Worm (Caenorhabditis elegans) whole organism, late embryonic: ENCODE results near the gene F59G1.8.

ENCODE experiments used
- C08G9.2 ChIP-seq: sonication (generic microtip); optimal IDR thresholded peaks from 2 replicates; lab custom pipeline; 2016; ENCODE audit warnings: mild to moderate bottlenecking, missing genetic modification characterization, moderate library complexity, missing compliant biosample characterization
- K02D7.2 ChIP-seq: sonication (generic microtip); optimal IDR thresholded peaks from 2 replicates; lab custom pipeline; 2017; ENCODE audit warnings: mild to moderate bottlenecking, missing genetic modification characterization, missing compliant biosample characterization
- Y22D7AL.16 ChIP-seq: sonication (generic microtip); optimal IDR thresholded peaks from 2 replicates; lab custom pipeline; 2016; ENCODE audit warnings: missing genetic modification characterization, missing compliant biosample characterization
- ahr-1 ChIP-seq: sonication (generic microtip); optimal IDR thresholded peaks from 2 replicates; lab custom pipeline; 2016; ENCODE audit warnings: missing genetic modification characterization, missing compliant biosample characterization
- ceh-18 ChIP-seq: sonication (generic microtip); optimal IDR thresholded peaks from 2 replicates; lab custom pipeline; 2016; ENCODE audit warnings: missing genetic modification characterization, missing compliant biosample characterization
- ceh-19 ChIP-seq: fragments of 200-800 bp; sonication (Bioruptor generic); optimal IDR thresholded peaks from 2 replicates; lab custom pipeline; 2018; ENCODE audit warnings: mild to moderate bottlenecking, missing genetic modification characterization, missing compliant biosample characterization
- ceh-2 ChIP-seq: sonication (generic microtip); optimal IDR thresholded peaks from 2 replicates; lab custom pipeline; 2016; ENCODE audit warnings: missing genotype, missing genetic modification characterization, missing compliant biosample characterization
- ceh-22 ChIP-seq: sonication (generic microtip); optimal IDR thresholded peaks from 2 replicates; lab custom pipeline; 2017; ENCODE audit warnings: missing biosample characterization, missing genetic modification characterization
- ceh-30 ChIP-seq: fragments of 150-350 bp; optimal IDR thresholded peaks from 2 replicates; lab custom pipeline; 2014; ENCODE audit warnings: missing biosample characterization, missing genetic modification characterization
- ceh-31 ChIP-seq: sonication (generic microtip); optimal IDR thresholded peaks from 2 replicates; lab custom pipeline; 2016; ENCODE audit warnings: missing genetic modification characterization, missing compliant biosample characterization
- ceh-34 ChIP-seq: sonication (generic microtip); optimal IDR thresholded peaks from 2 replicates; lab custom pipeline; 2016; ENCODE audit warnings: mild to moderate bottlenecking, missing genetic modification characterization, missing compliant biosample characterization
- ceh-45 ChIP-seq: fragments of 200-800 bp; sonication (Bioruptor generic); IDR thresholded peaks from 2 replicates; pipeline ENCODE4 v1.3.6; 2022; ENCODE audit warnings: missing genetic modification reagents, missing genetic modification characterization, missing compliant biosample characterization
- ceh-48 ChIP-seq: sonication (generic microtip); optimal IDR thresholded peaks from 2 replicates; lab custom pipeline; 2016; ENCODE audit warnings: missing genetic modification characterization, inconsistent platforms, missing compliant biosample characterization
- ceh-6 ChIP-seq: fragments of 200-800 bp; sonication (Bioruptor generic); optimal IDR thresholded peaks from 2 replicates; lab custom pipeline; 2018; ENCODE audit warnings: mild to moderate bottlenecking, missing genetic modification characterization, missing compliant biosample characterization
- che-1 ChIP-seq: sonication (generic microtip); optimal IDR thresholded peaks from 2 replicates; lab custom pipeline; 2016; ENCODE audit warnings: mild to moderate bottlenecking, missing genetic modification characterization, missing compliant biosample characterization
- elt-2 ChIP-seq: sonication (generic microtip); optimal IDR thresholded peaks from 2 replicates; lab custom pipeline; 2016; ENCODE audit warnings: missing genetic modification reagents, missing genetic modification characterization, missing compliant biosample characterization
- ets-4 ChIP-seq: sonication (generic microtip); optimal IDR thresholded peaks from 2 replicates; lab custom pipeline; 2016; ENCODE audit warnings: missing genetic modification characterization, missing compliant biosample characterization
- fkh-6 ChIP-seq: sonication (generic microtip); optimal IDR thresholded peaks from 2 replicates; lab custom pipeline; 2016; ENCODE audit warnings: missing genetic modification characterization, missing compliant biosample characterization
- gmeb-2 ChIP-seq: sonication (generic microtip); optimal IDR thresholded peaks from 2 replicates; lab custom pipeline; 2016; ENCODE audit warnings: missing genetic modification characterization, inconsistent platforms, missing compliant biosample characterization
- hlh-15 ChIP-seq: sonication (generic microtip); optimal IDR thresholded peaks from 2 replicates; lab custom pipeline; 2016; ENCODE audit warnings: missing genetic modification characterization, missing compliant biosample characterization
- hlh-30 ChIP-seq: sonication (generic microtip); optimal IDR thresholded peaks from 2 replicates; lab custom pipeline; 2017; ENCODE audit warnings: antibody characterized with exemption, missing genetic modification characterization, missing compliant biosample characterization; ENCODE audit not compliant: insufficient read depth
- hlh-6 ChIP-seq: sonication (generic microtip); optimal IDR thresholded peaks from 2 replicates; lab custom pipeline; 2016; ENCODE audit warnings: missing genotype, missing genetic modification characterization, missing compliant biosample characterization
- madf-2 ChIP-seq: sonication (generic microtip); optimal IDR thresholded peaks from 2 replicates; lab custom pipeline; 2017; ENCODE audit warnings: missing genetic modification characterization, missing compliant biosample characterization
- nfya-1 ChIP-seq: sonication (generic microtip); optimal IDR thresholded peaks from 2 replicates; lab custom pipeline; 2017; ENCODE audit warnings: missing genetic modification characterization, mild to moderate bottlenecking, missing compliant biosample characterization, antibody characterized with exemption, moderate library complexity
- nhr-11 ChIP-seq: fragments of 150-350 bp; optimal IDR thresholded peaks from 2 replicates; lab custom pipeline; 2014; ENCODE audit warnings: missing biosample characterization, missing genetic modification characterization
- pat-9 ChIP-seq: fragments of 200-800 bp; sonication (Bioruptor generic); optimal IDR thresholded peaks from 2 replicates; lab custom pipeline; 2018; ENCODE audit warnings: mild to moderate bottlenecking, missing genetic modification characterization, moderate library complexity, missing compliant biosample characterization
- pax-1 ChIP-seq: fragments of 150-350 bp; optimal IDR thresholded peaks from 2 replicates; lab custom pipeline; 2014; ENCODE audit warnings: missing biosample characterization, missing genetic modification characterization
- ref-2 ChIP-seq: sonication (generic microtip); optimal IDR thresholded peaks from 2 replicates; lab custom pipeline; 2016; ENCODE audit warnings: missing genetic modification characterization, missing compliant biosample characterization
- sdc-2 ChIP-seq: sonication (generic microtip); optimal IDR thresholded peaks from 2 replicates; lab custom pipeline; 2016; ENCODE audit warnings: missing genotype, missing genetic modification characterization, missing compliant biosample characterization
- sox-4 ChIP-seq: sonication (generic microtip); optimal IDR thresholded peaks from 2 replicates; lab custom pipeline; 2017; ENCODE audit warnings: mild to moderate bottlenecking, missing genetic modification characterization, inconsistent platforms, missing compliant biosample characterization
- tbx-7 ChIP-seq: sonication (generic microtip); optimal IDR thresholded peaks from 2 replicates; lab custom pipeline; 2016; ENCODE audit warnings: missing genotype, missing genetic modification characterization, missing compliant biosample characterization
- ttx-3 ChIP-seq: sonication (generic microtip); optimal IDR thresholded peaks from 2 replicates; lab custom pipeline; 2016; ENCODE audit warnings: missing genetic modification reagents, missing genetic modification characterization, missing compliant biosample characterization
- unc-42 ChIP-seq: sonication (generic microtip); optimal IDR thresholded peaks from 2 replicates; lab custom pipeline; 2016; ENCODE audit warnings: missing genotype, missing genetic modification characterization, missing compliant biosample characterization
- unc-55 ChIP-seq: sonication (generic microtip); optimal IDR thresholded peaks from 2 replicates; lab custom pipeline; 2017; ENCODE audit warnings: missing biosample characterization, missing genetic modification reagents, missing genetic modification characterization

The F59G1.8 gene

DNA sequence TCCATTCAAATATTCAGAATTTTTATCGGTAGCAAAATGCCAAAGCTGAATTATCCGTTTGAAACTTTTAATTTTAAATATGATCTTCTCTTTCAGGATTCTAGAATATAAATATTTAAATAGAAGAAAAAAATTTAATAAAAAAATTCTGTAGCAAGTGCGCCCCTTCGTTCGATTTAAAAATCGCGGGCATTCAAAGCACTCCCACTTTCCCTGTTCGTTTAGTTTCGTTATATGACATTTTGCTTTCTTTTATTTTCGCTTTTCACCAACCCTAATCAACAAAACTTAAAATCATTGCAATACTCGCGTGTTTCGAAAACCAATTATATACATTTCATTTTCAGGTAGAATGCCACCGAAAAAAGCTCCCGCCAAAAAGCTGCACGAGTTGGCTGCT, 15.3 kb downstream of the F59G1.8 start, which contains the start of gene vrk-1:
Gene vrk-1 (plus strand): TSS at position 348 of the 400 bp plus-strand sequence.
- TF ChIP-seq K02D7.2 (tag; lab: Kevin White, UChicago) (no peak), ceh-48 (tag; lab: Kevin White, UChicago) (no peak), ttx-3 (no peak), madf-2 (tag; lab: Kevin White, UChicago) (no peak), hlh-30 (no peak), unc-42 (tag; lab: Kevin White, UChicago) (no peak), ceh-6 (GFP tag; lab: Kevin White, UChicago) (no peak)

ce11 chrII:5928502-5928901, 22.1 kb downstream of the F59G1.8 start, which contains the start of gene egl-44:
Gene egl-44, plus strand, starts transcription at chrII:5928802.
- TF ChIP-seq nfya-1 (tag; lab: Kevin White, UChicago): no peak
- no peak for TF ChIP-seq ceh-45 (GFP tag; lab: Robert Waterston, UW)
- TF ChIP-seq pat-9 (tag; lab: Kevin White, UChicago): no peak
- TF ChIP-seq ceh-30 (tag; lab: Kevin White, UChicago): no peak

ce11 chrII:5930095-5930653, 23.8 kb downstream of the F59G1.8 start:
- TF ChIP-seq K02D7.2 (tag; lab: Kevin White, UChicago) (no peak), elt-2 (tag; lab: Kevin White, UChicago) (peak; percentile 39)

DNA sequence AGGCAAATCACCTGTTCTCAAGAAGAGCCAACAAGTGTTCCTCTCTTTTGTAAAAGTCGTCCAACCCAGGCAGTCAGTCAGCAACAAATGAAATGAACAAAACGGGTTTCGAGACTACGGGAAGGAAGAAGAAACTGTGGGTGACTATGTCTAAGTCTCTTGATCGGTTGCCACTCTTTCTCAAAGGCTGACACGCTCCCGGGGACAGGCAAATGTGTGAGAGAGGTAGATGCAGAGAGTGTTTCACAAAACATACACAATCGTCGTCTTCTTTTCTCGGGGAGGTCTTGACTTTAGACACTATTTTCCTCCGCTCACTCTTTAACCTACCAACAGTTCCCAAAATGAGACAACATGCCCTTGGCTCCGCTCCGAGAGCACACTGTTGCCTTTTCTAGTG, 24.7 kb downstream of the F59G1.8 start:
- TF ChIP-seq tbx-7 (no peak), ref-2 (tag; lab: Kevin White, UChicago) (peak; percentile 45)
- TF ChIP-seq, all 69 proteins: peak for 1

DNA sequence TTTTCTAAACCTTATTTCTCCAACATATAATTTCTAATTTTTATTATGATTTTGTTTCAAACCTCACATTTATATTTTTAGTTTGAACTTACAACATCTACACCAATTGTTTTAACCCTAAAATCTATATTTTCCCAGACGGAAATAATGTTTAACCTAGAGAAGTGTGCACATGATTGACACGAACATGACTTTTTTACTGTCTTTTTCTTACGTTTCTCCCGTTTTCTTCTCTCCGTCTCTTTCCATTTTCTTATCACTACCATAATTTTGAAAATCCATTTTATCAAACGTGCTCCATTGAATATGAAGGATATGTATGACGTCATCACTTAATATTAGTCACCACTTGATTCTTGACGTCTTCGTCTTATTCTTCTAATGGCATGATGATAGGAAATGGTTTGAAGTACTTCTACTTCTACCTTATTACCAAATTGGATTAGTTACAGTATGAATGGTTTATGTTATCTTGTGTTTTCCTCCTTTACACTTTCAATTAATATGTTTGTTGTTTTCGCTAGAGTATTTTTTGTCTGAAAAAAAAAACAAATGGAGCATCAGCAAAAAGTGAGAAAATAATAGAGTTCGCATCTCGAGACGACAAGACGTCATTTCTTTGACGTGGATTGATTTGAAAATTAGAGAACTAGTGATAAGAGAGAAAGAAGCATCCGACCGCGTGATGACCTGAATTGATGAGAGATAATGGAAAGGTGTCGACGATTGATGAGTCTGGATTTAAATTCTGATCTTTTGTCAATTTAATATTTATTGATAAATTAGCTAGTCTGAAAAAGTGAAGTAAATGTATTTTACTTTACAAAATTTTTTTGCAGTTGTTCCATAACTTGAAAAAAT, 25.8 kb downstream of the F59G1.8 start:
- TF ChIP-seq hlh-15 (tag; lab: Kevin White, UChicago): no peak
- peak; percentile 88 for TF ChIP-seq unc-55 (GFP tag; lab: Kevin White, UChicago)

DNA sequence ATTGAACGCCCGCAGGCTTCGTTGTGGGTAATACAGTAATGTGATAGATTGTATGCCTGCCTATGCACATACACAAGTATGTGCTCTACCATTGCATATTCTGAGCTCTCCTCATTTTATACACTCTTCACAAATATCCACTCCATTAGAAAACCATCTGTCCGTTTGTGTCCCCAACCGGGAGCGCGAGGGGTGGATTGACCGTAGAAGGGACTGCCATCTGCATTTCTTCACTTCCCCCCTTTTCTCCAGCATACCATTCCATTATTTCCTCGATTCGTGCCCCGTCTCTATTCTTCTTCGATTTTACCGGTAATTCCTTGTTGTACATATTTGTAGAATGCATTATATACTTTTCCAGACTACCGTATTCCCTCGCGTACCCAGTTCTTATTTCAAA, 26.8 kb downstream of the F59G1.8 start:
- no peak for TF ChIP-seq nfya-1 (tag; lab: Kevin White, UChicago)
- peak; percentile 30 for TF ChIP-seq hlh-6 (tag; lab: Kevin White, UChicago)
- peak; percentile 25 for TF ChIP-seq fkh-6 (tag; lab: Kevin White, UChicago)
- no peak for TF ChIP-seq Y22D7AL.16
- no peak for TF ChIP-seq ceh-18 (tag; lab: Kevin White, UChicago)

DNA sequence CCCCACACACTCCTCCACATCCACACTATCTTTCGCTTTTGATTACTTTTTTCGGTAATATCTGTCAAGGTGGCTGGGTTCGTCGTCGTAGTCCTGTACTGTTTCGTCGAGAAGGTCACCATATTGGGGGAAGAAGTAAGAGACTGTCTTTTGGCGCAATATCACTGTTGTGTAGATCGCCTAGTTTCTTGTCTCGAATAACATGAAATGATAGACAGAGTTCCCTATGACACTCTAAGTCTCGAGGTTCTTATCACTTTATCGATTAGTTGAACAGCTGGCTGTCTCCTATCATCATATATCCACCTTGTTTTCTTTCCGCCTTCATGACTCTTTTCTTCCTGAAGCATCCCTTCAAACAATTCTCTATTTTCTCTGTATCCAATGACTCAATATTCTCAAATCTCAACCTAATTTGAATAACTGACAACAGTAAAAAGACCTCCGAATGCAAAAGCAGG, 27.6 kb downstream of the F59G1.8 start:
- peak; percentile 28 for TF ChIP-seq unc-55 (GFP tag; lab: Kevin White, UChicago)
- no peak for TF ChIP-seq ttx-3
- TF ChIP-seq, all 69 proteins: peak for 1

DNA sequence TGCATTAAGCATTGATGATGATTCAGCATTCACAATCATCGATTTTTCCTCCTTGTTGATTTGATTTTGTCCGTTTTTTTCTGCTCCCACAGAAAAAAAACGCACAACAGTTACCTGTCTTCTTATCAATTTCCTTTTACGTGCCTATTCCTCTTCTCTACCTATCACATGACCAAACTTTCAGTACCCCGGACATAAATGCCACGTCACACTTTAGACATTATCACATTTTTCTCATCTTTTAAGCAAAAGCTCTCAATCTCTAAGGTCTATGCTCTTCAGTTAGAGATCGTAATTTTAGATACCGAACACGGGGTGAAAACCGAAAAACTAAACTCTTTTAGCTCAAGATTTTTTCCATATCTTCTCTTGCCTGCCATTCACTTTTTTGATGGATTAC, 29.6 kb downstream of the F59G1.8 start:
- no peak for TF ChIP-seq pax-1 (tag; lab: Kevin White, UChicago)
- no peak for TF ChIP-seq ets-4 (tag; lab: Kevin White, UChicago)
- no peak for TF ChIP-seq Y22D7AL.16
- TF ChIP-seq ceh-22 (tag; lab: Kevin White, UChicago): no peak
- no peak for TF ChIP-seq ceh-30 (tag; lab: Kevin White, UChicago)
- no peak for TF ChIP-seq ceh-2
- no peak for TF ChIP-seq ceh-6 (GFP tag; lab: Kevin White, UChicago)
- TF ChIP-seq sdc-2 (tag; lab: Kevin White, UChicago): no peak
- no peak for TF ChIP-seq nhr-11 (tag; lab: Kevin White, UChicago)
- no peak for TF ChIP-seq ceh-19
- no peak for TF ChIP-seq gmeb-2 (tag; lab: Kevin White, UChicago)
- TF ChIP-seq pat-9 (tag; lab: Kevin White, UChicago): no peak
- TF ChIP-seq unc-42 (tag; lab: Kevin White, UChicago): no peak
- no peak for TF ChIP-seq C08G9.2 (tag; lab: Kevin White, UChicago)
- TF ChIP-seq ceh-31 (tag; lab: Kevin White, UChicago): no peak
- no peak for TF ChIP-seq ceh-34 (tag; lab: Kevin White, UChicago)
- TF ChIP-seq che-1: no peak
- TF ChIP-seq ahr-1 (tag; lab: Kevin White, UChicago): no peak
- TF ChIP-seq sox-4 (tag; lab: Kevin White, UChicago): no peak
